In the genomic region with DNA sequence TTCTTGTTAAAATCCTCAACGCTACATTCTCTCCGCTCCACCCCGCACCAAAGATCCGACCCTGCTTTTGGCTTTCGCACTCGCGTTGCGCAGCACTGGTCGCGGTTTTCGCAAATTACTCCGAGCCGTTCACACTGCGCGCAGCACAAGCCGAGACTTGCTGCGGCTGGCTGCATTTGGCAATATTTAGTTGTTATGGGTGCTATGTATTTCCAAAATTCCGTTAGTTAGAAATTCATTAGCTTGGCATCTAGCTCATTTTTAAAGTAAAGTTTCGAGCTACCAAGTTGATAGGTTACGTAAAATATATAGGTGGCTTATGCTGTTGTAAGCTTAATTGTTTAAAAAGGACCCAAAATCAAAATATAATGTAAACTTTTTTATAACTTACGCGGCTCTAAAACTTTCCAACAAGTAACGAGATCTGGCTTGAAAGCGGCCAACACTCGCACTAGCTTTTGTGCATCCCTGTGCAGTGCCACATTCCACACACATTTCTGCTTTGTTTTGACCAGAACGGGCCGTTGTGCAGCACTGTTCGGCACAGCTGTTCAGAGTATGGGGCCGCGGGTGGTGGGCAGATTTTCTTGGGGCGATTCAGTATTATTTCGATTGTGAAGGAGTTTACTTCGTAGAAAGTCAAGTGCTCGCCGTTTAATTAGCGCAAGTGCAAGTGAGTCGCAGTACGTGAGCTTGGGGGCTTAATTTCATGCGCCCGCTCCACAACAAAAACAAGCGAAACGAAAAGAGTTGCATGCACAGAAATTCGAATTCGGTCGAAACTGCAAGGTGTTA, we compare ENCODE assay signal across 1 fruit fly cellular context.
A peak's percentile ranks its signal among the peaks of the same experiment; 100 is the strongest.
TF ChIP-seq lines count a peak whose summit lies in the region.

A gene (minus strand): TSS at position 63 of the 795 bp plus-strand sequence.
A gene (plus strand): TSS at position 554 of the 795 bp plus-strand sequence.

TF ChIP-seq in whole organism, embryonic, 481 proteins besides CTCF, POLR2A, EP300 and RAD21 (continued from another document and continues in another):
- TF ChIP-seq Trl (optimal IDR thresholded peaks at IDR 0.05; lab: Kevin White, UChicago) (no peak), Trl (GFP tag; optimal IDR thresholded peaks at IDR 0.05; lab: Kevin White, UChicago) (peak; percentile 83), Abd-B (GFP tag; optimal IDR thresholded peaks at IDR 0.05; lab: Kevin White, UChicago) (peak; percentile 76), knrl (GFP tag; IDR thresholded peaks at IDR 0.05; lab: Robert Waterston, UW; ENCODE audit: partially characterized antibody) (no peak; the same call in 2 of the 3 replicates), sug (tag; optimal IDR thresholded peaks at IDR 0.05; lab: Kevin White, UChicago) (peak; percentile 76), CG7271 (tag; optimal IDR thresholded peaks at IDR 0.05; lab: Kevin White, UChicago) (no peak), Dfd (GFP tag; optimal IDR thresholded peaks at IDR 0.05; lab: Kevin White, UChicago) (no peak), row (GFP tag; IDR thresholded peaks at IDR 0.05; lab: Robert Waterston, UW) (peak; percentile 88), odd (GFP tag; optimal IDR thresholded peaks at IDR 0.05; lab: Kevin White, UChicago) (no peak), ems (GFP tag; optimal IDR thresholded peaks at IDR 0.05; lab: Kevin White, UChicago) (peak; percentile 72), CG7839 (tag; optimal IDR thresholded peaks at IDR 0.05; lab: Kevin White, UChicago) (peak; percentile 59), klu (GFP tag; IDR thresholded peaks at IDR 0.05; lab: Robert Waterston, UW) (peak; percentile 67), danr (GFP tag; IDR thresholded peaks at IDR 0.05; lab: Robert Waterston, UW) (no peak), hkb (optimal IDR thresholded peaks at IDR 0.05; lab: Kevin White, UChicago) (peak; percentile 88), hkb (GFP tag; IDR thresholded peaks at IDR 0.05; lab: Robert Waterston, UW) (no peak), Nf-YB (GFP tag; optimal IDR thresholded peaks at IDR 0.05; lab: Kevin White, UChicago) (peak; percentile 25), CG13424 (tag; optimal IDR thresholded peaks at IDR 0.05; lab: Kevin White, UChicago) (peak; percentile 71), CG1792 (GFP tag; optimal IDR thresholded peaks at IDR 0.05; lab: Kevin White, UChicago) (peak; percentile 77), CG18764 (GFP tag; optimal IDR thresholded peaks at IDR 0.05; lab: Kevin White, UChicago) (peak; percentile 43), CG7745 (tag; optimal IDR thresholded peaks at IDR 0.05; lab: Kevin White, UChicago) (peak; percentile 4), ranshi (GFP tag; IDR thresholded peaks at IDR 0.05; lab: Robert Waterston, UW) (peak; percentile 59; the same call in 1 of the 2 replicates), CG17328 (GFP tag; IDR thresholded peaks at IDR 0.05; lab: Robert Waterston, UW) (peak; percentile 18), CHES-1-like (GFP tag; optimal IDR thresholded peaks at IDR 0.05; lab: Kevin White, UChicago) (peak; percentile 90), CG11398 (GFP tag; optimal IDR thresholded peaks at IDR 0.05; lab: Kevin White, UChicago) (peak; percentile 69), Mrtf (GFP tag; IDR thresholded peaks at IDR 0.05; lab: Robert Waterston, UW) (peak; percentile 59), ci (GFP tag; IDR thresholded peaks at IDR 0.05; lab: Robert Waterston, UW) (peak; percentile 68), grn (GFP tag; optimal IDR thresholded peaks at IDR 0.05; lab: Kevin White, UChicago) (no peak), Kr (GFP tag; optimal IDR thresholded peaks at IDR 0.05; lab: Kevin White, UChicago) (no peak), vfl (GFP tag; optimal IDR thresholded peaks at IDR 0.05; lab: Kevin White, UChicago) (peak; percentile 50), chn (GFP tag; optimal IDR thresholded peaks at IDR 0.05; lab: Kevin White, UChicago) (peak; percentile 76), CG12659 (GFP tag; optimal IDR thresholded peaks at IDR 0.05; lab: Kevin White, UChicago) (peak; percentile 79), CG12744 (GFP tag; optimal IDR thresholded peaks at IDR 0.05; lab: Kevin White, UChicago) (peak; percentile 80), tio (GFP tag; optimal IDR thresholded peaks at IDR 0.05; lab: Kevin White, UChicago) (no peak), Opbp (GFP tag; IDR thresholded peaks at IDR 0.05; lab: Robert Waterston, UW; ENCODE audit: partially characterized antibody) (peak; percentile 35; the same call in 2 of the 3 replicates), CG10959 (GFP tag; IDR thresholded peaks at IDR 0.05; lab: Robert Waterston, UW) (peak; percentile 22; the same call in 1 of the 2 replicates), pnt (GFP tag; optimal IDR thresholded peaks at IDR 0.05; lab: Kevin White, UChicago) (peak; percentile 81), CG6813 (GFP tag; optimal IDR thresholded peaks at IDR 0.05; lab: Kevin White, UChicago) (no peak), PHDP (tag; optimal IDR thresholded peaks at IDR 0.05; lab: Kevin White, UChicago) (peak; percentile 56), HLHmδ (GFP tag; optimal IDR thresholded peaks at IDR 0.05; lab: Kevin White, UChicago) (peak; percentile 81), CG6791 (GFP tag; IDR thresholded peaks at IDR 0.05; lab: Robert Waterston, UW; ENCODE audit: partially characterized antibody) (peak; percentile 29; the same call in 1 of the 3 replicates), amos (GFP tag; IDR thresholded peaks at IDR 0.05; lab: Robert Waterston, UW; ENCODE audit: partially characterized antibody) (peak; percentile 40; the same call in 1 of the 2 replicates), D (optimal IDR thresholded peaks at IDR 0.05; lab: Kevin White, UChicago) (no peak), D (GFP tag; optimal IDR thresholded peaks at IDR 0.05; lab: Kevin White, UChicago) (peak; percentile 50), hth (optimal IDR thresholded peaks at IDR 0.05; lab: Kevin White, UChicago) (no peak), maf-S (GFP tag; optimal IDR thresholded peaks at IDR 0.05; lab: Kevin White, UChicago) (peak; percentile 79), dm (GFP tag; optimal IDR thresholded peaks at IDR 0.05; lab: Kevin White, UChicago) (peak; percentile 88), vvl (GFP tag; IDR thresholded peaks at IDR 0.05; lab: Robert Waterston, UW) (peak; percentile 58; the same call in 1 of the 2 replicates), Bdp1 (GFP tag; optimal IDR thresholded peaks at IDR 0.05; lab: Kevin White, UChicago) (peak; percentile 69), ATbp (GFP tag; optimal IDR thresholded peaks at IDR 0.05; lab: Kevin White, UChicago) (peak; percentile 19), fd64A (GFP tag; optimal IDR thresholded peaks at IDR 0.05; lab: Kevin White, UChicago) (no peak), Rx (GFP tag; IDR thresholded peaks at IDR 0.05; lab: Robert Waterston, UW) (peak; percentile 18), oc (tag; optimal IDR thresholded peaks at IDR 0.05; lab: Kevin White, UChicago) (peak; percentile 7), chif (GFP tag; optimal IDR thresholded peaks at IDR 0.05; lab: Kevin White, UChicago) (peak; percentile 75 to 84), gem (tag; optimal IDR thresholded peaks at IDR 0.05; lab: Kevin White, UChicago) (peak; percentile 71), CG1603 (tag; optimal IDR thresholded peaks at IDR 0.05; lab: Kevin White, UChicago) (peak; percentile 66), CG6272 (GFP tag; IDR thresholded peaks at IDR 0.05; lab: Robert Waterston, UW) (peak; percentile 67; the same call in 1 of the 2 replicates), CG1529 (GFP tag; optimal IDR thresholded peaks at IDR 0.05; lab: Kevin White, UChicago) (peak; percentile 37), Drgx (GFP tag; IDR thresholded peaks at IDR 0.05; lab: Robert Waterston, UW) (peak; percentile 44), CG13894 (tag; optimal IDR thresholded peaks at IDR 0.05; lab: Kevin White, UChicago) (peak; percentile 1), YL-1 (GFP tag; optimal IDR thresholded peaks at IDR 0.05; lab: Kevin White, UChicago) (peak; percentile 60), jing (GFP tag; optimal IDR thresholded peaks at IDR 0.05; lab: Kevin White, UChicago) (peak; percentile 28), wek (GFP tag; optimal IDR thresholded peaks at IDR 0.05; lab: Kevin White, UChicago) (no peak), Dad (GFP tag; optimal IDR thresholded peaks at IDR 0.05; lab: Kevin White, UChicago) (peak; percentile 86), CG14014 (GFP tag; IDR thresholded peaks at IDR 0.05; lab: Robert Waterston, UW) (peak; percentile 44), gfzf (GFP tag; optimal IDR thresholded peaks at IDR 0.05; lab: Kevin White, UChicago) (peak; percentile 46), Blimp-1 (GFP tag; optimal IDR thresholded peaks at IDR 0.05; lab: Kevin White, UChicago) (peak; percentile 23), CG10321 (GFP tag; IDR thresholded peaks at IDR 0.05; lab: Robert Waterston, UW) (0 out of 2 replicates have a peak, but pooled peaks have one; percentile 20), CG9437 (GFP tag; optimal IDR thresholded peaks at IDR 0.05; lab: Kevin White, UChicago) (peak; percentile 65), CG15479 (GFP tag; optimal IDR thresholded peaks at IDR 0.05; lab: Kevin White, UChicago) (no peak), CG8089 (GFP tag; optimal IDR thresholded peaks at IDR 0.05; lab: Kevin White, UChicago) (peak; percentile 63), kah (GFP tag; optimal IDR thresholded peaks at IDR 0.05; lab: Kevin White, UChicago) (peak; percentile 22), CG18476 (GFP tag; optimal IDR thresholded peaks at IDR 0.05; lab: Kevin White, UChicago) (peak; percentile 76), stwl (tag; optimal IDR thresholded peaks at IDR 0.05; lab: Kevin White, UChicago) (peak; percentile 51), pita (GFP tag; optimal IDR thresholded peaks at IDR 0.05; lab: Kevin White, UChicago) (peak; percentile 3), Camta (GFP tag; optimal IDR thresholded peaks at IDR 0.05; lab: Kevin White, UChicago) (peak; percentile 80), CG3407 (GFP tag; optimal IDR thresholded peaks at IDR 0.05; lab: Kevin White, UChicago) (peak; percentile 7), H15 (GFP tag; IDR thresholded peaks at IDR 0.05; lab: Robert Waterston, UW) (peak; percentile 56; the same call in 2 of the 3 replicates), CG10209 (GFP tag; optimal IDR thresholded peaks at IDR 0.05; lab: Kevin White, UChicago) (peak; percentile 46), CG9876 (GFP tag; optimal IDR thresholded peaks at IDR 0.05; lab: Kevin White, UChicago) (peak; percentile 67), Atf3 (GFP tag; optimal IDR thresholded peaks at IDR 0.05; lab: Kevin White, UChicago) (peak; percentile 82), Pdp1 (GFP tag; optimal IDR thresholded peaks at IDR 0.05; lab: Kevin White, UChicago) (peak; percentile 84 to 88), pfk (GFP tag; optimal IDR thresholded peaks at IDR 0.05; lab: Kevin White, UChicago) (peak; percentile 40), scrt (GFP tag; optimal IDR thresholded peaks at IDR 0.05; lab: Kevin White, UChicago) (peak; percentile 5), CG17359 (tag; optimal IDR thresholded peaks at IDR 0.05; lab: Kevin White, UChicago) (peak; percentile 11), eve (GFP tag; optimal IDR thresholded peaks at IDR 0.05; lab: Kevin White, UChicago) (peak in 1 of 2 experiments; percentile 26), CG2678 (tag; optimal IDR thresholded peaks at IDR 0.05; lab: Kevin White, UChicago) (peak; percentile 59), CG32772 (GFP tag; IDR thresholded peaks at IDR 0.05; lab: Robert Waterston, UW) (0 out of 2 replicates have a peak, but pooled peaks have one; percentile 36), CG10366 (GFP tag; IDR thresholded peaks at IDR 0.05; lab: Robert Waterston, UW) (peak; percentile 48), Oaz (GFP tag; IDR thresholded peaks at IDR 0.05; lab: Robert Waterston, UW) (peak; percentile 30; the same call in 1 of the 2 replicates), kay (GFP tag; optimal IDR thresholded peaks at IDR 0.05; lab: Kevin White, UChicago) (peak; percentile 64), CG16779 (GFP tag; IDR thresholded peaks at IDR 0.05; lab: Robert Waterston, UW) (peak; percentile 36; the same call in 1 of the 2 replicates), Dll (GFP tag; IDR thresholded peaks at IDR 0.05; lab: Robert Waterston, UW; ENCODE audit: partially characterized antibody) (no peak), bsh (GFP tag; optimal IDR thresholded peaks at IDR 0.05; lab: Kevin White, UChicago) (peak in 1 of 2 experiments; percentile 35), bab2 (GFP tag; optimal IDR thresholded peaks at IDR 0.05; lab: Kevin White, UChicago) (peak; percentile 81), CG3847 (GFP tag; IDR thresholded peaks at IDR 0.05; lab: Robert Waterston, UW) (peak; percentile 68), pum (GFP tag; optimal IDR thresholded peaks at IDR 0.05; lab: Kevin White, UChicago) (peak; percentile 83), Dp (GFP tag; optimal IDR thresholded peaks at IDR 0.05; lab: Kevin White, UChicago) (peak; percentile 11), CG4730 (GFP tag; IDR thresholded peaks at IDR 0.05; lab: Robert Waterston, UW) (peak; percentile 50; the same call in 1 of the 2 replicates), CG11093 (GFP tag; IDR thresholded peaks at IDR 0.05; lab: Robert Waterston, UW) (no peak; the same call in 2 of the 3 replicates), Asciz (GFP tag; optimal IDR thresholded peaks at IDR 0.05; lab: Kevin White, UChicago) (no peak), CkIIα-i1 (GFP tag; IDR thresholded peaks at IDR 0.05; lab: Robert Waterston, UW) (no peak), CG17361 (GFP tag; IDR thresholded peaks at IDR 0.05; lab: Robert Waterston, UW) (peak; percentile 89), Lhr (GFP tag; optimal IDR thresholded peaks at IDR 0.05; lab: Kevin White, UChicago) (peak; percentile 68), CG10267 (tag; optimal IDR thresholded peaks at IDR 0.05; lab: Kevin White, UChicago) (peak; percentile 95), CG17912 (GFP tag; optimal IDR thresholded peaks at IDR 0.05; lab: Kevin White, UChicago) (no peak), CG3281 (GFP tag; optimal IDR thresholded peaks at IDR 0.05; lab: Kevin White, UChicago) (peak; percentile 61), Dip3 (GFP tag; optimal IDR thresholded peaks at IDR 0.05; lab: Kevin White, UChicago) (peak; percentile 86), CG6683 (GFP tag; optimal IDR thresholded peaks at IDR 0.05; lab: Kevin White, UChicago) (peak; percentile 2), grau (tag; optimal IDR thresholded peaks at IDR 0.05; lab: Kevin White, UChicago) (peak; percentile 72), Myb (GFP tag; optimal IDR thresholded peaks at IDR 0.05; lab: Kevin White, UChicago) (peak; percentile 78), Oli (tag; optimal IDR thresholded peaks at IDR 0.05; lab: Kevin White, UChicago) (peak; percentile 51), CG7357 (GFP tag; IDR thresholded peaks at IDR 0.05; lab: Robert Waterston, UW) (peak; percentile 95), lola (GFP tag; optimal IDR thresholded peaks at IDR 0.05; lab: Kevin White, UChicago) (peak in 1 of 3 experiments; percentile 69), gce (GFP tag; IDR thresholded peaks at IDR 0.05; lab: Robert Waterston, UW) (peak; percentile 29; the same call in 1 of the 3 replicates), ttk (GFP tag; IDR thresholded peaks at IDR 0.05; lab: Robert Waterston, UW) (peak; percentile 37; the same call in 1 of the 2 replicates), CG11696 (GFP tag; IDR thresholded peaks at IDR 0.05; lab: Robert Waterston, UW) (no peak), CG11085 (GFP tag; IDR thresholded peaks at IDR 0.05; lab: Robert Waterston, UW) (peak; percentile 61)
